Worm (Caenorhabditis elegans) whole organism, young adult: ENCODE measurements around the gene K12G11.6.

ENCODE experiments used
- B0019.2 ChIP-seq: fragments of 200-800 bp; sonication (Bioruptor generic); conservative IDR thresholded peaks from 2 replicates; pipeline ENCODE4 v1.3.6; 2022; ENCODE audit warnings: missing genetic modification reagents, missing genetic modification characterization, missing compliant biosample characterization
- B0035.1 ChIP-seq: sonication (generic microtip); optimal IDR thresholded peaks from 2 replicates; lab custom pipeline; 2016; ENCODE audit warnings: missing genetic modification characterization, mild to moderate bottlenecking, missing compliant biosample characterization, missing genotype, missing genetic modification reagents
- B0261.1 ChIP-seq: sonication (generic microtip); optimal IDR thresholded peaks from 2 replicates; lab custom pipeline; 2016; ENCODE audit warnings: mild to moderate bottlenecking, missing genetic modification characterization, moderate library complexity, missing compliant biosample characterization
- D2030.7 ChIP-seq: fragments of 200-800 bp; sonication (Bioruptor generic); IDR thresholded peaks from 2 replicates; pipeline ENCODE4 v1.3.6; 2022; ENCODE audit warnings: missing genetic modification reagents, missing genetic modification characterization, missing compliant biosample characterization
- F10E7.11 ChIP-seq: sonication (generic microtip); optimal IDR thresholded peaks from 2 replicates; lab custom pipeline; 2017; ENCODE audit warnings: mild to moderate bottlenecking, missing genetic modification characterization, moderate library complexity, missing compliant biosample characterization
- F22D6.2 ChIP-seq: sonication (generic microtip); optimal IDR thresholded peaks from 2 replicates; lab custom pipeline; 2016; ENCODE audit warnings: mild to moderate bottlenecking, missing genetic modification characterization, missing compliant biosample characterization
- F49E8.2 ChIP-seq: sonication (generic microtip); optimal IDR thresholded peaks from 3 replicates; lab custom pipeline; 2017; ENCODE audit warnings: missing genetic modification characterization, mild to moderate bottlenecking, missing compliant biosample characterization, antibody characterized with exemption, moderate library complexity; ENCODE audit not compliant: insufficient read depth
- F55B11.4 ChIP-seq: sonication (generic microtip); optimal IDR thresholded peaks from 2 replicates; lab custom pipeline; 2016; ENCODE audit warnings: missing compliant biosample characterization, missing genetic modification characterization, borderline replicate concordance; ENCODE audit not compliant: insufficient read depth
- K12H6.12 ChIP-seq: fragments of 200-800 bp; sonication (Bioruptor generic); optimal IDR thresholded peaks from 2 replicates; lab custom pipeline; 2018; ENCODE audit warnings: mild to moderate bottlenecking, missing genetic modification characterization, missing compliant biosample characterization
- T26A5.8 ChIP-seq: sonication (generic microtip); optimal IDR thresholded peaks from 2 replicates; lab custom pipeline; 2016; ENCODE audit warnings: missing genetic modification characterization, missing compliant biosample characterization
- akir-1 ChIP-seq: fragments of 200-800 bp; sonication (Bioruptor generic); optimal IDR thresholded peaks from 2 replicates; lab custom pipeline; 2018; ENCODE audit warnings: mild to moderate bottlenecking, missing genetic modification characterization, moderate library complexity, missing compliant biosample characterization
- aptf-2 ChIP-seq: fragments of 200-800 bp; sonication (Bioruptor generic); conservative IDR thresholded peaks from 2 replicates; pipeline ENCODE4 v1.3.6; 2022; ENCODE audit warnings: missing genetic modification reagents, missing genetic modification characterization, missing compliant biosample characterization
- attf-3 ChIP-seq: fragments of 200-800 bp; sonication (Bioruptor generic); conservative IDR thresholded peaks from 2 replicates; pipeline ENCODE4 v1.3.6; 2022; ENCODE audit warnings: missing genetic modification reagents, missing genetic modification characterization, missing compliant biosample characterization
- attf-5 ChIP-seq: fragments of 200-800 bp; sonication (Bioruptor generic); optimal IDR thresholded peaks from 2 replicates; lab custom pipeline; 2018; ENCODE audit warnings: mild to moderate bottlenecking, missing genetic modification characterization, missing compliant biosample characterization
- ccch-3 ChIP-seq: fragments of 200-800 bp; sonication (Bioruptor generic); optimal IDR thresholded peaks from 2 replicates; lab custom pipeline; 2018; ENCODE audit warnings: mild to moderate bottlenecking, missing genetic modification characterization, missing compliant biosample characterization
- cebp-2 ChIP-seq: fragments of 200-800 bp; sonication (Bioruptor generic); IDR thresholded peaks from 2 replicates; pipeline ENCODE4 v1.3.6; 2022; ENCODE audit warnings: missing genetic modification characterization, missing compliant biosample characterization
- ceh-100 ChIP-seq: fragments of 200-800 bp; sonication (Bioruptor generic); IDR thresholded peaks from 2 replicates; pipeline ENCODE4 v1.3.6; 2022; ENCODE audit warnings: missing genetic modification reagents, missing genetic modification characterization, missing compliant biosample characterization
- ceh-27 ChIP-seq: fragments of 200-800 bp; sonication (Bioruptor generic); optimal IDR thresholded peaks from 2 replicates; lab custom pipeline; 2018; ENCODE audit warnings: mild to moderate bottlenecking, missing genetic modification characterization, moderate library complexity, missing compliant biosample characterization
- ceh-58 ChIP-seq: fragments of 200-800 bp; sonication (Bioruptor generic); IDR thresholded peaks from 2 replicates; pipeline ENCODE4 v1.3.6; 2022; ENCODE audit warnings: missing genetic modification characterization, missing compliant biosample characterization
- die-1 ChIP-seq: sonication (generic microtip); optimal IDR thresholded peaks from 2 replicates; lab custom pipeline; 2016; ENCODE audit warnings: missing genotype, mild to moderate bottlenecking, missing genetic modification characterization, missing compliant biosample characterization
- hmg-1.2 ChIP-seq: fragments of 200-800 bp; sonication (Bioruptor generic); IDR thresholded peaks from 2 replicates; pipeline ENCODE4 v1.3.6; 2022; ENCODE audit warnings: missing genetic modification reagents, missing genetic modification characterization, missing compliant biosample characterization
- lsy-27 ChIP-seq: sonication (generic microtip); optimal IDR thresholded peaks from 2 replicates; lab custom pipeline; 2017; ENCODE audit warnings: missing genetic modification characterization, mild to moderate bottlenecking, missing compliant biosample characterization, antibody characterized with exemption, missing genotype, borderline replicate concordance; ENCODE audit not compliant: insufficient read depth
- madf-10 ChIP-seq: sonication (generic microtip); optimal IDR thresholded peaks from 2 replicates; lab custom pipeline; 2016; ENCODE audit warnings: mild to moderate bottlenecking, missing genetic modification characterization, missing compliant biosample characterization
- mel-28 ChIP-seq: sonication (generic microtip); optimal IDR thresholded peaks from 2 replicates; lab custom pipeline; 2016; ENCODE audit warnings: borderline replicate concordance, mild to moderate bottlenecking, missing genetic modification characterization, missing compliant biosample characterization
- mxl-1 ChIP-seq: sonication (generic microtip); optimal IDR thresholded peaks from 2 replicates; lab custom pipeline; 2016; ENCODE audit warnings: missing genetic modification characterization, missing compliant biosample characterization
- nhr-27 ChIP-seq: fragments of 200-800 bp; sonication (Bioruptor generic); optimal IDR thresholded peaks from 2 replicates; lab custom pipeline; 2018; ENCODE audit warnings: mild to moderate bottlenecking, missing genetic modification characterization, moderate library complexity, missing compliant biosample characterization
- nhr-80 ChIP-seq: sonication (generic microtip); optimal IDR thresholded peaks from 2 replicates; lab custom pipeline; 2016; ENCODE audit warnings: missing genetic modification characterization, missing compliant biosample characterization
- rcor-1 ChIP-seq: fragments of 200-800 bp; sonication (Bioruptor generic); IDR thresholded peaks from 2 replicates; pipeline ENCODE4 v1.3.6; 2022; ENCODE audit warnings: missing genetic modification reagents, missing genetic modification characterization, missing compliant biosample characterization
- snpc-3.4 ChIP-seq: sonication (generic microtip); optimal IDR thresholded peaks from 2 replicates; lab custom pipeline; 2017; ENCODE audit warnings: missing genetic modification characterization, mild to moderate bottlenecking, missing compliant biosample characterization, antibody characterized with exemption, moderate library complexity, missing genotype, missing genetic modification reagents
- snpc-4 ChIP-seq, 5 experiments: fragments of 150-350 bp in 1 of 5; sonication (generic microtip) in 4 of 5; optimal IDR thresholded peaks; 2 replicates each; lab custom pipeline; 2014 to 2018; ENCODE audit warnings: missing genetic modification characterization in 5 of 5, missing biosample characterization in 3 of 5, antibody characterized with exemption in 2 of 5, mild to moderate bottlenecking in 2 of 5, missing compliant biosample characterization in 2 of 5, missing genotype in 2 of 5, moderate library complexity in 2 of 5, missing genetic modification reagents in 1 of 5
- ztf-18 ChIP-seq: sonication (generic microtip); optimal IDR thresholded peaks from 2 replicates; lab custom pipeline; 2016; ENCODE audit warnings: missing genotype, mild to moderate bottlenecking, missing genetic modification characterization, missing compliant biosample characterization
- ztf-22 ChIP-seq: fragments of 200-800 bp; sonication (Bioruptor generic); optimal IDR thresholded peaks from 2 replicates; lab custom pipeline; 2018; ENCODE audit warnings: mild to moderate bottlenecking, missing genetic modification characterization, moderate library complexity, missing compliant biosample characterization
- ztf-25 ChIP-seq: fragments of 200-800 bp; sonication (Bioruptor generic); IDR thresholded peaks from 2 replicates; pipeline ENCODE4 v1.3.6; 2022; ENCODE audit warnings: missing genetic modification reagents, missing genetic modification characterization, missing compliant biosample characterization

Gene K12G11.6

ce11 chrV:11933196-11934028 is 39.3 kb downstream of the K12G11.6 start, which contains the start of the genes aman-2 and F58H1.3:
TSS of gene aman-2 (minus strand) at chrV:11933246.
TSS of gene F58H1.3 (plus strand) at chrV:11933978.
- TF ChIP-seq madf-10 (tag; lab: Kevin White, UChicago) (peak; percentile 1), akir-1 (GFP tag; lab: Kevin White, UChicago) (peak; percentile 29), mel-28 (tag; lab: Kevin White, UChicago) (no peak), ceh-100 (GFP tag; lab: Robert Waterston, UW) (peak; percentile 91), hmg-1.2 (GFP tag; lab: Robert Waterston, UW) (no peak), ccch-3 (GFP tag; lab: Kevin White, UChicago) (peak; percentile 9), aptf-2 (GFP tag; lab: Robert Waterston, UW) (no peak), K12H6.12 (tag; lab: Kevin White, UChicago) (peak; percentile 44), die-1 (no peak), rcor-1 (GFP tag; lab: Robert Waterston, UW) (no peak), attf-3 (GFP tag; lab: Robert Waterston, UW) (peak; percentile 30; the same call in 1 of the 2 replicates), lsy-27 (tag; lab: Kevin White, UChicago) (no peak), ceh-27 (GFP tag; lab: Kevin White, UChicago) (peak; percentile 50), B0035.1 (tag; lab: Kevin White, UChicago) (no peak), F22D6.2 (tag; lab: Kevin White, UChicago) (no peak), F49E8.2 (peak; percentile 18), F10E7.11 (no peak), T26A5.8 (tag; lab: Kevin White, UChicago) (no peak), nhr-80 (tag; lab: Kevin White, UChicago) (peak; percentile 1), attf-5 (GFP tag; lab: Kevin White, UChicago) (peak; percentile 46), mxl-1 (tag; lab: Kevin White, UChicago) (no peak), snpc-4 (GFP tag; optimal IDR thresholded peaks at IDR 0.05; lab: Kevin White, UChicago) (no peak), snpc-4 (tag; optimal IDR thresholded peaks at IDR 0.05; lab: Kevin White, UChicago) (peak in 1 of 4 experiments; percentile 50), ztf-25 (GFP tag; lab: Robert Waterston, UW) (0 out of 2 replicates have a peak, but pooled peaks have one; percentile 40), D2030.7 (GFP tag; lab: Robert Waterston, UW) (no peak), ztf-18 (tag; lab: Kevin White, UChicago) (peak; percentile 13)

DNA sequence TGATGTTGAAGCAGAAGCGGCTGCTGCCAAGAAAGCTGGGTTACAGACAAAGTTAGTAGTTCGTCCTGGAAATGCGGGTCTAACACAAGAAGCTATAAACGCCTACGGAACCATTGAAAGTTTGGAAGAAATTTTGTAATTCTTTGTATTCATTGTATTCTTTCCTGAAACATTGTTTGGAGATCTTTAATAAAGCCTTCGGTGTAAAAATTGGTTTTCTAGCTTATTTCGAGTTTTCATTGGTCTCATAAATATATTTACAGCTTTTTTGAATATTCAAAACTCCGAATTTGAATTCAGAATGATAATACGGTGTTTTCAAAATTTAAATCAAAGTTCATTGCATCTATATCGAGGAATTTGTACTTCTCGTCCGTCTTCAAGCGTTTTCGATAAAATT is 40.7 kb downstream of the K12G11.6 start, which contains the start of gene F58H1.8:
TSS of gene F58H1.8 (plus strand) at position 301 of the 400 bp plus-strand sequence.
- no peak for TF ChIP-seq nhr-27 (tag; lab: Kevin White, UChicago)
- TF ChIP-seq B0019.2 (GFP tag; lab: Robert Waterston, UW): no peak
- no peak for TF ChIP-seq ceh-58 (GFP tag; lab: Robert Waterston, UW)
- TF ChIP-seq snpc-3.4: no peak
- TF ChIP-seq ccch-3 (GFP tag; lab: Kevin White, UChicago): no peak
- TF ChIP-seq madf-10 (tag; lab: Kevin White, UChicago): no peak

ce11 chrV:11937710-11938109 is 43.6 kb downstream of the K12G11.6 start, which contains the start of gene gpla-1:
TSS of gene gpla-1 (minus strand) at chrV:11937810.
- TF ChIP-seq cebp-2 (GFP tag; lab: Robert Waterston, UW) (no peak), ceh-100 (GFP tag; lab: Robert Waterston, UW) (no peak), B0261.1 (tag; lab: Kevin White, UChicago) (no peak), lsy-27 (tag; lab: Kevin White, UChicago) (no peak), ztf-22 (no peak), F55B11.4 (tag; lab: Kevin White, UChicago) (no peak)
